Worm (Caenorhabditis elegans) whole organism, L4 larva: ENCODE measurements around the gene Y60C6A.3.

ENCODE experiments used
- F26F4.8 ChIP-seq: fragments of 200-800 bp; sonication (Bioruptor generic); conservative IDR thresholded peaks from 2 replicates; pipeline ENCODE4 v1.3.6; 2022; ENCODE audit warnings: missing genetic modification characterization, missing compliant biosample characterization
- T20F7.1 ChIP-seq: fragments of 200-800 bp; sonication (Bioruptor generic); optimal IDR thresholded peaks from 2 replicates; lab custom pipeline; 2018; ENCODE audit warnings: mild to moderate bottlenecking, missing genetic modification characterization, missing compliant biosample characterization
- Y48G9A.11 ChIP-seq: fragments of 200-800 bp; sonication (Bioruptor generic); IDR thresholded peaks from 2 replicates; pipeline ENCODE4 v1.3.6; 2022; ENCODE audit warnings: missing genetic modification reagents, missing genetic modification characterization, missing compliant biosample characterization
- ZK546.5 ChIP-seq, 2 experiments: sonication (generic microtip); optimal IDR thresholded peaks; 2 replicates each; lab custom pipeline; 2017; ENCODE audit warnings: missing biosample characterization in 2 of 2, missing genetic modification characterization in 2 of 2
- jun-1 ChIP-seq: fragments of 150-350 bp; optimal IDR thresholded peaks from 2 replicates; lab custom pipeline; 2014; ENCODE audit warnings: missing biosample characterization, missing genetic modification reagents, missing genetic modification characterization
- lin-39 ChIP-seq: fragments of 150-350 bp; optimal IDR thresholded peaks from 2 replicates; lab custom pipeline; 2014; ENCODE audit warnings: missing biosample characterization, missing genetic modification reagents, missing genetic modification characterization
- lsy-2 ChIP-seq, 2 experiments: fragments of 150-350 bp in 1 of 2; sonication (generic microtip) in 1 of 2; optimal IDR thresholded peaks; 2 replicates each; lab custom pipeline; 2014 to 2017; ENCODE audit warnings: missing biosample characterization in 2 of 2, missing genetic modification characterization in 2 of 2
- nhr-237 ChIP-seq: sonication (generic microtip); optimal IDR thresholded peaks from 2 replicates; lab custom pipeline; 2017; ENCODE audit warnings: missing biosample characterization, missing genetic modification characterization
- nhr-42 ChIP-seq: fragments of 200-800 bp; sonication (Bioruptor generic); IDR thresholded peaks from 2 replicates; pipeline ENCODE4 v1.3.6; 2022; ENCODE audit warnings: missing genetic modification characterization, missing compliant biosample characterization
- pha-4 ChIP-seq, 2 experiments: fragments of 150-350 bp in 1 of 2; fragments of 200-800 bp in 1 of 2; sonication (Bioruptor generic) in 1 of 2; IDR thresholded peaks in 1 of 2; optimal IDR thresholded peaks in 1 of 2; 2 replicates each; pipeline versions ENCODE4 v1.3.6 to Lab custom; 2014 to 2022; ENCODE audit warnings: missing genetic modification characterization in 2 of 2, missing genetic modification reagents in 2 of 2, missing biosample characterization in 1 of 2, missing compliant biosample characterization in 1 of 2
- snpc-4 ChIP-seq: fragments of 150-350 bp; optimal IDR thresholded peaks from 2 replicates; lab custom pipeline; 2014; ENCODE audit warnings: missing biosample characterization, missing genetic modification characterization
- ztf-11 ChIP-seq: fragments of 150-350 bp; optimal IDR thresholded peaks from 2 replicates; lab custom pipeline; 2014; ENCODE audit warnings: missing biosample characterization, missing genetic modification characterization

ce11 chrV:4834277-4834676 lies 48.7 kb downstream of the Y60C6A.3 start, which contains the start of gene C37H5.14:
- no peak for TF ChIP-seq pha-4 (GFP tag; IDR thresholded peaks at IDR 0.05; lab: Robert Waterston, UW)
- no peak for TF ChIP-seq pha-4 (tag; optimal IDR thresholded peaks at IDR 0.05; lab: Kevin White, UChicago)
- no peak for TF ChIP-seq ztf-11
- no peak for TF ChIP-seq lsy-2 (tag; optimal IDR thresholded peaks at IDR 0.05; lab: Kevin White, UChicago)
- no peak for TF ChIP-seq Y48G9A.11 (GFP tag; lab: Robert Waterston, UW)
- no peak for TF ChIP-seq nhr-237
- TF ChIP-seq F26F4.8 (GFP tag; lab: Robert Waterston, UW) = no peak
- no peak for TF ChIP-seq nhr-42 (GFP tag; lab: Robert Waterston, UW)
- TF ChIP-seq ZK546.5 (tag; optimal IDR thresholded peaks at IDR 0.05; lab: Kevin White, UChicago) = no peak
- no peak for TF ChIP-seq T20F7.1 (GFP tag; lab: Kevin White, UChicago)
- TF ChIP-seq jun-1 (tag; lab: Kevin White, UChicago) = no peak
- no peak for TF ChIP-seq lin-39 (tag; lab: Kevin White, UChicago)
- no peak for TF ChIP-seq snpc-4
